Worm (Caenorhabditis elegans) whole organism, L4 larva: ENCODE measurements around the gene gpa-7.

ENCODE experiments used
- F49E8.2 ChIP-seq: sonication (generic microtip); optimal IDR thresholded peaks from 2 replicates; lab custom pipeline; 2016; ENCODE audit warnings: missing compliant biosample characterization, mild to moderate bottlenecking, missing genetic modification characterization, borderline replicate concordance
- R02D3.7 ChIP-seq: fragments of 150-350 bp; sonication (generic microtip); optimal IDR thresholded peaks from 3 replicates; lab custom pipeline; 2014; ENCODE audit warnings: missing biosample characterization, missing genetic modification characterization
- Y48G9A.11 ChIP-seq: fragments of 200-800 bp; sonication (Bioruptor generic); IDR thresholded peaks from 2 replicates; pipeline ENCODE4 v1.3.6; 2022; ENCODE audit warnings: missing genetic modification reagents, missing genetic modification characterization, missing compliant biosample characterization
- Y5F2A.4 ChIP-seq: fragments of 200-800 bp; sonication (Bioruptor generic); optimal IDR thresholded peaks from 2 replicates; lab custom pipeline; 2018; ENCODE audit warnings: mild to moderate bottlenecking, missing genetic modification characterization, missing compliant biosample characterization
- ZK337.2 ChIP-seq: fragments of 200-800 bp; sonication (Bioruptor generic); IDR thresholded peaks from 2 replicates; pipeline ENCODE4 v1.3.6; 2022; ENCODE audit warnings: missing genetic modification reagents, missing genetic modification characterization, missing compliant biosample characterization
- aha-1 ChIP-seq: fragments of 150-350 bp; peaks from one replicate; lab custom pipeline; 2014; ENCODE audit warnings: missing biosample characterization, missing genetic modification characterization
- aly-2 ChIP-seq: sonication (generic microtip); optimal IDR thresholded peaks from 2 replicates; lab custom pipeline; 2018; ENCODE audit warnings: missing biosample characterization, missing genetic modification characterization
- arid-1 ChIP-seq: fragments of 200-800 bp; sonication (Bioruptor generic); conservative IDR thresholded peaks from 2 replicates; pipeline ENCODE4 v1.3.6; 2022; ENCODE audit warnings: missing genetic modification reagents, missing genetic modification characterization, missing compliant biosample characterization
- attf-4 ChIP-seq: sonication (generic microtip); optimal IDR thresholded peaks from 3 replicates; lab custom pipeline; 2017; ENCODE audit warnings: missing biosample characterization, missing genetic modification characterization
- ceh-20 ChIP-seq: fragments of 200-800 bp; sonication (Bioruptor generic); IDR thresholded peaks from 2 replicates; pipeline ENCODE4 v1.3.6; 2022; ENCODE audit warnings: missing genetic modification reagents, missing genetic modification characterization, missing compliant biosample characterization
- ceh-44 ChIP-seq: fragments of 200-800 bp; sonication (Bioruptor generic); IDR thresholded peaks from 2 replicates; pipeline ENCODE4 v1.3.6; 2022; ENCODE audit warnings: missing genetic modification reagents, missing genetic modification characterization, missing compliant biosample characterization
- ces-1 ChIP-seq: fragments of 150-350 bp; sonication (generic microtip); optimal IDR thresholded peaks from 4 replicates; lab custom pipeline; 2014; ENCODE audit warnings: missing biosample characterization, missing genetic modification reagents, missing genetic modification characterization
- daf-16 ChIP-seq, 3 experiments: sonication (generic microtip); optimal IDR thresholded peaks; 2 replicates each; lab custom pipeline; 2016 to 2017; ENCODE audit warnings: missing genetic modification characterization in 3 of 3, missing genetic modification reagents in 3 of 3, mild to moderate bottlenecking in 2 of 3, missing compliant biosample characterization in 2 of 3, missing biosample characterization in 1 of 3, moderate library complexity in 1 of 3
- dmd-8 ChIP-seq: fragments of 200-800 bp; sonication (Bioruptor generic); IDR thresholded peaks from 2 replicates; pipeline ENCODE4 v1.3.6; 2022; ENCODE audit warnings: missing genetic modification characterization, missing compliant biosample characterization
- dpl-1 ChIP-seq: fragments of 150-350 bp; optimal IDR thresholded peaks from 2 replicates; lab custom pipeline; 2014; ENCODE audit warnings: missing biosample characterization, missing genetic modification reagents, missing genetic modification characterization
- duxl-1 ChIP-seq: sonication (generic microtip); optimal IDR thresholded peaks from 2 replicates; lab custom pipeline; 2016; ENCODE audit warnings: mild to moderate bottlenecking, missing genetic modification characterization, moderate library complexity, missing compliant biosample characterization; ENCODE audit not compliant: poor library complexity
- egl-27 ChIP-seq: sonication (generic microtip); optimal IDR thresholded peaks from 3 replicates; lab custom pipeline; 2017; ENCODE audit warnings: missing biosample characterization, missing genetic modification reagents, missing genetic modification characterization
- fkh-10 ChIP-seq: fragments of 150-350 bp; optimal IDR thresholded peaks from 2 replicates; lab custom pipeline; 2014; ENCODE audit warnings: missing biosample characterization, missing genetic modification reagents, missing genetic modification characterization
- fos-1 ChIP-seq: fragments of 150-350 bp; optimal IDR thresholded peaks from 2 replicates; lab custom pipeline; 2014; ENCODE audit warnings: missing biosample characterization, missing genetic modification characterization
- hlh-30 ChIP-seq: sonication (generic microtip); optimal IDR thresholded peaks from 2 replicates; lab custom pipeline; 2017; ENCODE audit warnings: antibody characterized with exemption, mild to moderate bottlenecking, missing genetic modification characterization, missing compliant biosample characterization; ENCODE audit not compliant: insufficient read depth
- lim-7 ChIP-seq: fragments of 200-800 bp; sonication (Bioruptor generic); IDR thresholded peaks from 2 replicates; pipeline ENCODE4 v1.3.6; 2022; ENCODE audit warnings: missing genetic modification characterization, missing compliant biosample characterization
- lin-29 ChIP-seq: fragments of 200-800 bp; sonication (Bioruptor generic); IDR thresholded peaks from 2 replicates; pipeline ENCODE4 v1.3.6; 2022; ENCODE audit warnings: missing genetic modification reagents, missing genetic modification characterization, missing compliant biosample characterization
- lin-39 ChIP-seq: fragments of 150-350 bp; optimal IDR thresholded peaks from 2 replicates; lab custom pipeline; 2014; ENCODE audit warnings: missing biosample characterization, missing genetic modification reagents, missing genetic modification characterization
- mdt-29 ChIP-seq: fragments of 200-800 bp; sonication (Bioruptor generic); IDR thresholded peaks from 2 replicates; pipeline ENCODE4 v1.3.6; 2022; ENCODE audit warnings: missing genetic modification reagents, missing genetic modification characterization, missing compliant biosample characterization
- mes-2 ChIP-seq: sonication (generic microtip); optimal IDR thresholded peaks from 2 replicates; lab custom pipeline; 2016; ENCODE audit warnings: missing genotype, mild to moderate bottlenecking, missing genetic modification characterization, missing compliant biosample characterization; ENCODE audit not compliant: poor library complexity, severe bottlenecking
- mxl-2 ChIP-seq: fragments of 200-800 bp; sonication (Bioruptor generic); conservative IDR thresholded peaks from 2 replicates; pipeline ENCODE4 v1.3.6; 2022; ENCODE audit warnings: missing genetic modification reagents, missing genetic modification characterization, missing compliant biosample characterization
- mxl-3 ChIP-seq: fragments of 200-800 bp; sonication (Bioruptor generic); optimal IDR thresholded peaks from 2 replicates; lab custom pipeline; 2018; ENCODE audit warnings: mild to moderate bottlenecking, missing genetic modification characterization, missing compliant biosample characterization
- nhr-102 ChIP-seq: sonication (generic microtip); optimal IDR thresholded peaks from 2 replicates; lab custom pipeline; 2016; ENCODE audit warnings: mild to moderate bottlenecking, missing genetic modification characterization, moderate library complexity, missing compliant biosample characterization
- nhr-111 ChIP-seq: fragments of 200-800 bp; sonication (Bioruptor generic); optimal IDR thresholded peaks from 2 replicates; lab custom pipeline; 2018; ENCODE audit warnings: mild to moderate bottlenecking, missing genetic modification characterization, missing compliant biosample characterization
- nhr-237 ChIP-seq: sonication (generic microtip); optimal IDR thresholded peaks from 2 replicates; lab custom pipeline; 2017; ENCODE audit warnings: missing biosample characterization, missing genetic modification characterization
- nhr-77 ChIP-seq: fragments of 150-350 bp; optimal IDR thresholded peaks from 2 replicates; lab custom pipeline; 2014; ENCODE audit warnings: missing biosample characterization, missing genetic modification characterization
- pha-4 ChIP-seq, 2 experiments: fragments of 150-350 bp in 1 of 2; fragments of 200-800 bp in 1 of 2; sonication (Bioruptor generic) in 1 of 2; IDR thresholded peaks in 1 of 2; optimal IDR thresholded peaks in 1 of 2; 2 replicates each; pipeline versions ENCODE4 v1.3.6 to Lab custom; 2014 to 2022; ENCODE audit warnings: missing genetic modification characterization in 2 of 2, missing genetic modification reagents in 2 of 2, missing biosample characterization in 1 of 2, missing compliant biosample characterization in 1 of 2
- rbr-2 ChIP-seq: sonication (generic microtip); optimal IDR thresholded peaks from 2 replicates; lab custom pipeline; 2016; ENCODE audit warnings: missing genotype, missing genetic modification characterization, missing compliant biosample characterization
- set-16 ChIP-seq: fragments of 200-800 bp; sonication (Bioruptor generic); IDR thresholded peaks from 2 replicates; pipeline ENCODE4 v1.3.6; 2022; ENCODE audit warnings: missing genetic modification reagents, missing genetic modification characterization, missing compliant biosample characterization
- snpc-4 ChIP-seq: fragments of 150-350 bp; optimal IDR thresholded peaks from 2 replicates; lab custom pipeline; 2014; ENCODE audit warnings: missing biosample characterization, missing genetic modification characterization
- unc-130 ChIP-seq: sonication (generic microtip); optimal IDR thresholded peaks from 2 replicates; lab custom pipeline; 2016; ENCODE audit warnings: missing genetic modification reagents, missing genetic modification characterization, missing compliant biosample characterization
- unc-39 ChIP-seq: sonication (generic microtip); optimal IDR thresholded peaks from 2 replicates; lab custom pipeline; 2017; ENCODE audit warnings: missing biosample characterization, missing genetic modification characterization
- vab-7 ChIP-seq: fragments of 200-800 bp; sonication (Bioruptor generic); IDR thresholded peaks from 2 replicates; pipeline ENCODE4 v1.3.6; 2022; ENCODE audit warnings: missing genetic modification reagents, missing genetic modification characterization, missing compliant biosample characterization
- zfp-2 ChIP-seq: sonication (generic microtip); optimal IDR thresholded peaks from 2 replicates; lab custom pipeline; 2016; ENCODE audit warnings: mild to moderate bottlenecking, missing genetic modification characterization, missing compliant biosample characterization

Gene gpa-7

DNA sequence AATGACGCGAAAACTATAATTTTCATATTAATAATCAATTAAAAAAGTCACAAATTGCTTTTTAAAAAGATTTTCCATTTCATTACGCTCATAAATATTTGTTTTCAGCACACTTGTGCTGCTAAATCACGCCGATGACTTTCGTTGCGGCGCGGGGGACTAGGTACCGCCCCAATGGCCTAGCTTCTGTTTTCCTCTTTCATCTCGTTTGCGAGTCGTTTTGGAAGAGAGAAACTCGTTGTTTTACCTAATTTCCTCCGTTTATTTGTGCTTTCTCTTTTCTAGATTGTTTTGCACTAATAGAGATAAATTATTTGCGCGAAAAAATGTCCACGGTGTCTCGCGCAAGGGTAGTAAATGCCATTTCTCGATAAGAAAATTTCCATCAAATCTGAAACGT, 22.8 kb upstream of the gpa-7 start:
- TF ChIP-seq fos-1 (tag; lab: Kevin White, UChicago) (no peak), ZK337.2 (GFP tag; lab: Robert Waterston, UW) (no peak), vab-7 (GFP tag; lab: Robert Waterston, UW) (no peak), Y5F2A.4 (GFP tag; lab: Kevin White, UChicago) (no peak), egl-27 (tag; lab: Kevin White, UChicago) (no peak), set-16 (no peak), R02D3.7 (tag; lab: Kevin White, UChicago) (no peak), attf-4 (tag; lab: Kevin White, UChicago) (no peak), mxl-3 (GFP tag; lab: Kevin White, UChicago) (no peak), unc-39 (no peak), mes-2 (tag; lab: Kevin White, UChicago) (peak; percentile 52), Y48G9A.11 (0 out of 2 replicates have a peak, but pooled peaks have one; percentile 12), rbr-2 (no peak), hlh-30 (no peak), nhr-102 (tag; lab: Kevin White, UChicago) (no peak), pha-4 (GFP tag; IDR thresholded peaks at IDR 0.05; lab: Robert Waterston, UW) (no peak), pha-4 (tag; optimal IDR thresholded peaks at IDR 0.05; lab: Kevin White, UChicago) (no peak), lin-29 (GFP tag; lab: Robert Waterston, UW) (no peak), F49E8.2 (tag; lab: Kevin White, UChicago) (no peak), zfp-2 (no peak), fkh-10 (no peak), aly-2 (peak; percentile 32), dpl-1 (GFP tag; lab: Kevin White, UChicago) (no peak), nhr-77 (no peak), unc-130 (GFP tag; lab: Kevin White, UChicago) (peak; percentile 3), mxl-2 (GFP tag; lab: Robert Waterston, UW) (no peak)
- TF ChIP-seq, all 104 proteins: peak for 4

ce11 chrIV:10382894-10383293, 20.9 kb upstream of the gpa-7 start:
- TF ChIP-seq aha-1 (tag; lab: Kevin White, UChicago) (peak; percentile 98), unc-39 (no peak)

DNA sequence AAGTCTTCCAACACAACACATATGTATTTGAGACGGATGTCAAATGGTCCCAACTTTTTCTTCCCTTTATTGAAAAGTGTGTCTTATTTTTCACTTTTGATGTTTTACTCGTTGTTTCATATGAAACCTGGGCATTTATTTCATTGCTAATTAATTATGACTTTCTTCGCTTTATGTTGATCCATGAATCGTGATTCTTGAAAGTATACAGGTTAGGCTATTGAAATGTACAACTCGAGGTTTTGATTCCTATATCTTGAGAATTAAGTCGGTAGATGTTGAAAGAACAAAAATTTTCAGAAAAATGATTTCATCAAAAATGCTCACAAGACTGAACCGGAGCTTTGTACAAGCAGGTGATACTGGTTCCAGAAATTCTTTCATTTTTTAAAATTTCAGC, 16.7 kb upstream of the gpa-7 start, which contains the start of gene nfu-1:
TSS of gene nfu-1 (plus strand) at position 301 of the 400 bp plus-strand sequence.
- TF ChIP-seq F49E8.2 (tag; lab: Kevin White, UChicago), result peak; percentile 0
- TF ChIP-seq ceh-44 (GFP tag; lab: Robert Waterston, UW), result no peak
- no peak for TF ChIP-seq mdt-29 (GFP tag; lab: Robert Waterston, UW)
- no peak for TF ChIP-seq ceh-20 (GFP tag; lab: Robert Waterston, UW)
- no peak for TF ChIP-seq nhr-237
- no peak for TF ChIP-seq set-16
- TF ChIP-seq snpc-4 (tag; lab: Kevin White, UChicago), result no peak
- no peak for TF ChIP-seq nhr-111
- TF ChIP-seq dmd-8, result no peak
- TF ChIP-seq ces-1 (GFP tag; lab: Kevin White, UChicago), result no peak
- TF ChIP-seq aha-1 (tag; lab: Kevin White, UChicago), result no peak
- 0 out of 2 replicates have a peak, but pooled peaks have one; percentile 22 for TF ChIP-seq arid-1 (GFP tag; lab: Robert Waterston, UW)
- TF ChIP-seq lin-39 (tag; lab: Kevin White, UChicago), result no peak
- TF ChIP-seq lim-7, result no peak
- no peak for TF ChIP-seq duxl-1
- TF ChIP-seq daf-16 (GFP tag; optimal IDR thresholded peaks at IDR 0.05; lab: Kevin White, UChicago), result no peak
- no peak for TF ChIP-seq daf-16 (tag; optimal IDR thresholded peaks at IDR 0.05; lab: Kevin White, UChicago)
- TF ChIP-seq zfp-2, result no peak
- TF ChIP-seq, all 104 proteins: peak for 2
